Fruit fly (Drosophila melanogaster) whole organism, embryonic: ENCODE data around the gene CG34284.

ENCODE experiments used
- Atf6 ChIP-seq: fragments of 200-800 bp; sonication (Bioruptor generic); IDR thresholded peaks from 2 replicates; pipeline ENCODE4 v1.3.6; 2022; ENCODE audit warnings: missing biosample characterization, missing genetic modification characterization
- Awh ChIP-seq: fragments of 200-800 bp; sonication (Bioruptor generic); IDR thresholded peaks from 2 replicates; pipeline ENCODE4, ENCODE4 v1.3.6; 2022; ENCODE audit warnings: missing biosample characterization, missing genetic modification characterization
- CG1024 ChIP-seq: fragments of 200-800 bp; sonication (Bioruptor generic); IDR thresholded peaks from 2 replicates; pipeline ENCODE4 v1.3.6; 2022; ENCODE audit warnings: missing biosample characterization, missing genetic modification characterization
- CG11456 ChIP-seq: fragments of 200-800 bp; sonication (Bioruptor generic); IDR thresholded peaks from 3 replicates; pipeline ENCODE4 v1.3.6; 2022; ENCODE audit warnings: missing biosample characterization, missing genetic modification characterization
- CG11504 ChIP-seq: fragments of 200-800 bp; sonication (Bioruptor generic); optimal IDR thresholded peaks from 3 replicates; lab custom pipeline; 2019; ENCODE audit warnings: missing biosample characterization, mild to moderate bottlenecking, missing genetic modification characterization, moderate library complexity
- CG12769 ChIP-seq: fragments of 200-800 bp; sonication (Bioruptor generic); optimal IDR thresholded peaks from 2 replicates; lab custom pipeline; 2019; ENCODE audit warnings: missing biosample characterization, mild to moderate bottlenecking, missing genetic modification characterization, moderate library complexity
- CG13424 ChIP-seq: fragments of 200-800 bp; sonication (Bioruptor generic); optimal IDR thresholded peaks from 2 replicates; lab custom pipeline; 2019; ENCODE audit warnings: missing biosample characterization, mild to moderate bottlenecking, missing genetic modification characterization, moderate library complexity
- CG13624 ChIP-seq: fragments of 200-800 bp; sonication (Bioruptor generic); optimal IDR thresholded peaks from 2 replicates; lab custom pipeline; 2016; ENCODE audit warnings: missing biosample characterization, missing genetic modification characterization
- CG15601 ChIP-seq: fragments of 200-800 bp; sonication (Bioruptor generic); optimal IDR thresholded peaks from 3 replicates; lab custom pipeline; 2019; ENCODE audit warnings: missing biosample characterization, mild to moderate bottlenecking, missing genetic modification characterization, moderate library complexity
- CG16815 ChIP-seq: fragments of 200-800 bp; sonication (Bioruptor generic); optimal IDR thresholded peaks from 3 replicates; lab custom pipeline; 2017; ENCODE audit warnings: missing biosample characterization, mild to moderate bottlenecking, missing genetic modification characterization
- CG17328 ChIP-seq: fragments of 200-800 bp; sonication (Bioruptor generic); IDR thresholded peaks from 2 replicates; pipeline ENCODE4 v1.3.6; 2022; ENCODE audit warnings: missing biosample characterization, missing genetic modification characterization
- CG18011 ChIP-seq: fragments of 200-800 bp; sonication (Bioruptor generic); optimal IDR thresholded peaks from 2 replicates; lab custom pipeline; 2017; ENCODE audit warnings: missing biosample characterization, missing genetic modification characterization, mild to moderate bottlenecking, moderate library complexity, missing genotype
- CG31441 ChIP-seq: fragments of 200-800 bp; sonication (Bioruptor generic); IDR thresholded peaks from 2 replicates; pipeline ENCODE4 v1.3.6; 2022; ENCODE audit warnings: missing biosample characterization, missing genetic modification characterization
- CG3163 ChIP-seq: fragments of 200-800 bp; sonication (Bioruptor generic); optimal IDR thresholded peaks from 3 replicates; lab custom pipeline; 2016; ENCODE audit warnings: missing biosample characterization, missing genetic modification characterization
- CG6175 ChIP-seq: fragments of 200-800 bp; sonication (Bioruptor generic); IDR thresholded peaks from 3 replicates; pipeline ENCODE4 v1.3.6; 2022; ENCODE audit warnings: missing biosample characterization, missing genetic modification characterization
- CG6683 ChIP-seq: fragments of 200-800 bp; sonication (Bioruptor generic); optimal IDR thresholded peaks from 2 replicates; lab custom pipeline; 2017; ENCODE audit warnings: missing biosample characterization, mild to moderate bottlenecking, missing genetic modification characterization, missing genetic modification reagents
- CG6813 ChIP-seq: fragments of 200-800 bp; sonication (Bioruptor generic); optimal IDR thresholded peaks from 2 replicates; lab custom pipeline; 2017; ENCODE audit warnings: missing biosample characterization, missing genetic modification characterization, mild to moderate bottlenecking, moderate library complexity, missing genetic modification reagents
- CG7839 ChIP-seq: fragments of 200-800 bp; sonication (Bioruptor generic); optimal IDR thresholded peaks from 3 replicates; lab custom pipeline; 2018; ENCODE audit warnings: missing biosample characterization, mild to moderate bottlenecking, missing genetic modification characterization, moderate library complexity
- CG7987 ChIP-seq: fragments of 200-800 bp; sonication (Bioruptor generic); optimal IDR thresholded peaks from 2 replicates; lab custom pipeline; 2018; ENCODE audit warnings: missing biosample characterization, mild to moderate bottlenecking, missing genetic modification characterization, moderate library complexity
- CG8290 ChIP-seq, 3 experiments: fragments of 200-800 bp; sonication (Bioruptor generic); optimal IDR thresholded peaks; 2 replicates each; lab custom pipeline; 2016 to 2019; ENCODE audit warnings: missing biosample characterization in 3 of 3, missing genetic modification characterization in 3 of 3, mild to moderate bottlenecking in 2 of 3, moderate library complexity in 1 of 3
- E2f2 ChIP-seq: fragments of 200-800 bp; sonication (Bioruptor generic); IDR thresholded peaks from 2 replicates; pipeline ENCODE4 v1.3.6; 2022; ENCODE audit warnings: missing biosample characterization, missing genetic modification characterization
- ERR ChIP-seq: fragments of 200-800 bp; sonication (Bioruptor generic); optimal IDR thresholded peaks from 2 replicates; lab custom pipeline; 2016; ENCODE audit warnings: missing biosample characterization, missing genetic modification characterization
- Fer1 ChIP-seq: fragments of 200-800 bp; sonication (Bioruptor generic); optimal IDR thresholded peaks from 2 replicates; lab custom pipeline; 2017; ENCODE audit warnings: missing biosample characterization, mild to moderate bottlenecking, missing genetic modification characterization
- Med ChIP-seq: fragments of 200-800 bp; sonication (Bioruptor generic); peaks from one replicate; lab custom pipeline; 2016; ENCODE audit warnings: missing biosample characterization, missing genetic modification characterization, mild to moderate bottlenecking, inconsistent platforms, moderate library complexity
- Meics ChIP-seq: fragments of 200-800 bp; sonication (Bioruptor generic); optimal IDR thresholded peaks from 2 replicates; lab custom pipeline; 2017; ENCODE audit warnings: missing biosample characterization, mild to moderate bottlenecking, missing genetic modification characterization
- NFAT ChIP-seq: fragments of 200-800 bp; sonication (Bioruptor generic); IDR thresholded peaks from 2 replicates; pipeline ENCODE4 v1.3.6; 2022; ENCODE audit warnings: missing biosample characterization, missing genetic modification characterization
- PHDP ChIP-seq: fragments of 200-800 bp; sonication (Bioruptor generic); optimal IDR thresholded peaks from 3 replicates; lab custom pipeline; 2018; ENCODE audit warnings: missing biosample characterization, mild to moderate bottlenecking, missing genetic modification characterization, moderate library complexity
- Pdp1 ChIP-seq, 2 experiments: fragments of 200-800 bp; sonication (Bioruptor generic); optimal IDR thresholded peaks; 3 replicates each; lab custom pipeline; 2016; ENCODE audit warnings: missing biosample characterization in 2 of 2, missing genetic modification characterization in 2 of 2, mild to moderate bottlenecking in 1 of 2, moderate library complexity in 1 of 2
- Rfx ChIP-seq: fragments of 200-800 bp; sonication (Bioruptor generic); IDR thresholded peaks from 2 replicates; pipeline ENCODE4 v1.3.6; 2022; ENCODE audit warnings: missing biosample characterization, missing genetic modification characterization
- cg ChIP-seq: fragments of 200-800 bp; sonication (Bioruptor generic); optimal IDR thresholded peaks from 3 replicates; lab custom pipeline; 2019; ENCODE audit warnings: missing biosample characterization, mild to moderate bottlenecking, missing genetic modification characterization, moderate library complexity
- cwo ChIP-seq: fragments of 200-800 bp; sonication (Bioruptor generic); optimal IDR thresholded peaks from 3 replicates; lab custom pipeline; 2017; ENCODE audit warnings: missing biosample characterization, missing genetic modification characterization, mild to moderate bottlenecking, moderate library complexity, missing genetic modification reagents
- dati ChIP-seq: fragments of 200-800 bp; sonication (Bioruptor generic); IDR thresholded peaks from 2 replicates; pipeline ENCODE4 v1.3.6; 2022; ENCODE audit warnings: missing biosample characterization, missing genetic modification characterization
- dimm ChIP-seq: fragments of 200-800 bp; sonication (Bioruptor generic); IDR thresholded peaks from 2 replicates; pipeline ENCODE4 v1.3.6; 2022; ENCODE audit warnings: missing biosample characterization, missing genetic modification characterization
- exex ChIP-seq: fragments of 200-800 bp; sonication (Bioruptor generic); optimal IDR thresholded peaks from 4 replicates; lab custom pipeline; 2018; ENCODE audit warnings: missing biosample characterization, mild to moderate bottlenecking, missing genetic modification characterization, moderate library complexity
- fd3F ChIP-seq: fragments of 200-800 bp; sonication (Bioruptor generic); optimal IDR thresholded peaks from 2 replicates; lab custom pipeline; 2018; ENCODE audit warnings: missing biosample characterization, mild to moderate bottlenecking, missing genetic modification characterization, moderate library complexity
- gem ChIP-seq: fragments of 200-800 bp; sonication (Bioruptor generic); optimal IDR thresholded peaks from 2 replicates; lab custom pipeline; 2019; ENCODE audit warnings: missing biosample characterization, mild to moderate bottlenecking, missing genetic modification characterization, moderate library complexity
- gfzf ChIP-seq: fragments of 200-800 bp; sonication (Bioruptor generic); optimal IDR thresholded peaks from 2 replicates; lab custom pipeline; 2016; ENCODE audit warnings: missing biosample characterization, mild to moderate bottlenecking, missing genetic modification characterization, moderate library complexity
- grau ChIP-seq: fragments of 200-800 bp; optimal IDR thresholded peaks from 3 replicates; lab custom pipeline; 2019; ENCODE audit warnings: missing biosample characterization, mild to moderate bottlenecking, missing genetic modification characterization, moderate library complexity
- gsb ChIP-seq: fragments of 200-800 bp; sonication (Bioruptor generic); IDR thresholded peaks from 2 replicates; pipeline ENCODE4 v1.3.6; 2022; ENCODE audit warnings: missing biosample characterization, missing genetic modification characterization
- mam ChIP-seq: fragments of 200-800 bp; sonication (Bioruptor generic); optimal IDR thresholded peaks from 3 replicates; lab custom pipeline; 2016; ENCODE audit warnings: missing biosample characterization, missing genetic modification characterization
- nerfin-1 ChIP-seq: fragments of 200-800 bp; sonication (Bioruptor generic); optimal IDR thresholded peaks from 3 replicates; lab custom pipeline; 2019; ENCODE audit warnings: missing biosample characterization, mild to moderate bottlenecking, missing genetic modification characterization, moderate library complexity
- nerfin-2 ChIP-seq: fragments of 200-800 bp; sonication (Bioruptor generic); IDR thresholded peaks from 2 replicates; pipeline ENCODE4 v1.3.6; 2022; ENCODE audit warnings: missing biosample characterization, missing genetic modification characterization; ENCODE audit not compliant: partially characterized antibody
- onecut ChIP-seq: fragments of 200-800 bp; sonication (Bioruptor generic); IDR thresholded peaks from 2 replicates; pipeline ENCODE4 v1.3.6; 2022; ENCODE audit warnings: missing biosample characterization, missing genetic modification characterization
- row ChIP-seq: fragments of 200-800 bp; sonication (Bioruptor generic); IDR thresholded peaks from 3 replicates; pipeline ENCODE4 v1.3.6; 2022; ENCODE audit warnings: missing biosample characterization, missing genetic modification characterization
- sr ChIP-seq: fragments of 200-800 bp; sonication (Bioruptor generic); IDR thresholded peaks from 3 replicates; pipeline ENCODE4 v1.3.6; 2022; ENCODE audit warnings: missing biosample characterization, missing genetic modification characterization
- tin ChIP-seq: fragments of 200-800 bp; sonication (Bioruptor generic); optimal IDR thresholded peaks from 3 replicates; lab custom pipeline; 2016; ENCODE audit warnings: missing biosample characterization, missing genetic modification characterization
- ttk ChIP-seq: fragments of 200-800 bp; sonication (Bioruptor generic); IDR thresholded peaks from 2 replicates; pipeline ENCODE4 v2.1.2; 2022; ENCODE audit warnings: missing biosample characterization, missing genetic modification characterization
- unpg ChIP-seq: fragments of 200-800 bp; sonication (Bioruptor generic); optimal IDR thresholded peaks from 3 replicates; lab custom pipeline; 2018; ENCODE audit warnings: missing biosample characterization, mild to moderate bottlenecking, missing genetic modification characterization, moderate library complexity
- usp ChIP-seq: fragments of >200 bp; optimal IDR thresholded peaks from 2 replicates; lab custom pipeline; 2017; ENCODE audit warnings: missing biosample characterization, missing genetic modification characterization

Gene CG34284

dm6 chr3R:18910923-18911322, 8.2 kb upstream of the CG34284 start (continued):
- peak; percentile 46 for TF ChIP-seq PHDP
- TF ChIP-seq CG13424 (tag; lab: Kevin White, UChicago): peak; percentile 11
- peak; percentile 3 for TF ChIP-seq CG11504 (tag; lab: Kevin White, UChicago)
- TF ChIP-seq Meics (GFP tag; lab: Kevin White, UChicago): peak; percentile 40
- TF ChIP-seq CG7839 (tag; lab: Kevin White, UChicago): peak; percentile 28
- TF ChIP-seq CG31441 (GFP tag; lab: Robert Waterston, UW): 0 out of 2 replicates have a peak, but pooled peaks have one; percentile 15
- no peak for TF ChIP-seq CG3163 (GFP tag; lab: Kevin White, UChicago)
- TF ChIP-seq grau (tag; lab: Kevin White, UChicago): peak; percentile 28
- TF ChIP-seq exex (tag; lab: Kevin White, UChicago): peak; percentile 63
- TF ChIP-seq gem (tag; lab: Kevin White, UChicago): peak; percentile 56
- peak; percentile 39 for TF ChIP-seq unpg
- peak; percentile 30 for TF ChIP-seq Fer1
- TF ChIP-seq Awh (GFP tag; lab: Robert Waterston, UW): no peak
- no peak for TF ChIP-seq CG16815 (GFP tag; lab: Kevin White, UChicago)
- TF ChIP-seq CG6683: no peak
- peak; percentile 40; the same call in 2 of the 3 replicates for TF ChIP-seq row (GFP tag; lab: Robert Waterston, UW)
- TF ChIP-seq, all 482 proteins: peak for 39

- TF ChIP-seq cwo (GFP tag; lab: Kevin White, UChicago): peak; percentile 61
- peak; percentile 64 for TF ChIP-seq onecut (GFP tag; lab: Robert Waterston, UW)
- 0 out of 2 replicates have a peak, but pooled peaks have one; percentile 18 for TF ChIP-seq CG17328 (GFP tag; lab: Robert Waterston, UW)
- TF ChIP-seq Med (GFP tag; lab: Kevin White, UChicago): peak; percentile 13
- no peak for TF ChIP-seq fd3F (GFP tag; lab: Kevin White, UChicago)
- peak; percentile 30 for TF ChIP-seq CG7987
- TF ChIP-seq CG15601 (tag; lab: Kevin White, UChicago): no peak
- TF ChIP-seq CG12769 (tag; lab: Kevin White, UChicago): peak; percentile 58
- 0 out of 2 replicates have a peak, but pooled peaks have one; percentile 13 for TF ChIP-seq Rfx (GFP tag; lab: Robert Waterston, UW)
- TF ChIP-seq CG13624 (GFP tag; lab: Kevin White, UChicago): no peak
- TF ChIP-seq CG6175 (GFP tag; lab: Robert Waterston, UW): peak; percentile 47; the same call in 1 of the 3 replicates
- peak; percentile 66; the same call in 2 of the 3 replicates for TF ChIP-seq CG11456 (GFP tag; lab: Robert Waterston, UW)
- TF ChIP-seq sr: peak; percentile 49; the same call in 2 of the 3 replicates
- no peak for TF ChIP-seq CG18011
- TF ChIP-seq mam (GFP tag; lab: Kevin White, UChicago): no peak
- no peak for TF ChIP-seq tin (GFP tag; lab: Kevin White, UChicago)
- TF ChIP-seq nerfin-2: no peak
- peak; percentile 4 for TF ChIP-seq cg (GFP tag; lab: Kevin White, UChicago)
- no peak for TF ChIP-seq CG6683
- TF ChIP-seq nerfin-1 (tag; lab: Kevin White, UChicago): peak; percentile 20
- no peak for TF ChIP-seq gsb (GFP tag; lab: Robert Waterston, UW)
- no peak for TF ChIP-seq dati (GFP tag; lab: Robert Waterston, UW)
- TF ChIP-seq E2f2 (GFP tag; lab: Robert Waterston, UW): 0 out of 2 replicates have a peak, but pooled peaks have one; percentile 12
- no peak for TF ChIP-seq CG8290 (GFP tag; optimal IDR thresholded peaks at IDR 0.05; lab: Kevin White, UChicago)
- TF ChIP-seq CG8290 (tag; optimal IDR thresholded peaks at IDR 0.05; lab: Kevin White, UChicago): peak in 1 of 2 experiments; percentile 21
- 0 out of 2 replicates have a peak, but pooled peaks have one; percentile 7 for TF ChIP-seq Atf6 (GFP tag; lab: Robert Waterston, UW)
- no peak for TF ChIP-seq NFAT
- TF ChIP-seq gfzf (GFP tag; lab: Kevin White, UChicago): no peak
- TF ChIP-seq Pdp1 (GFP tag; optimal IDR thresholded peaks at IDR 0.05; lab: Kevin White, UChicago): peak in 1 of 2 experiments; percentile 89
- TF ChIP-seq CG6813 (GFP tag; lab: Kevin White, UChicago): no peak
- TF ChIP-seq CG1024 (GFP tag; lab: Robert Waterston, UW): no peak
- peak; percentile 44 for TF ChIP-seq ERR (GFP tag; lab: Kevin White, UChicago)
- no peak for TF ChIP-seq usp
- peak; percentile 33; the same call in 1 of the 2 replicates for TF ChIP-seq ttk (GFP tag; lab: Robert Waterston, UW)
- TF ChIP-seq dimm (GFP tag; lab: Robert Waterston, UW): no peak
These were observed 7.6 kb upstream of the CG34284 start for dm6 chr3R:18910336-18910735.
